Worm (Caenorhabditis elegans) whole organism, L1 larva: ENCODE measurements around the gene K10D6.3.

Experiments used
- aly-2 ChIP-seq: fragments of 150-350 bp; optimal IDR thresholded peaks from 2 replicates; lab custom pipeline; 2014; ENCODE audit warnings: missing biosample characterization, missing genetic modification characterization
- blmp-1 ChIP-seq: fragments of 150-350 bp; optimal IDR thresholded peaks from 2 replicates; lab custom pipeline; 2014; ENCODE audit warnings: missing biosample characterization, missing genetic modification characterization
- lin-15B ChIP-seq: fragments of 150-350 bp; sonication (generic microtip); optimal IDR thresholded peaks from 3 replicates; lab custom pipeline; 2014; ENCODE audit warnings: missing biosample characterization, missing genetic modification characterization
- lir-3 ChIP-seq: sonication (generic microtip); optimal IDR thresholded peaks from 2 replicates; lab custom pipeline; 2016; ENCODE audit warnings: mild to moderate bottlenecking, missing genetic modification characterization, moderate library complexity, missing compliant biosample characterization; ENCODE audit not compliant: poor library complexity
- nhr-12 ChIP-seq: sonication (generic microtip); optimal IDR thresholded peaks from 2 replicates; lab custom pipeline; 2017; ENCODE audit warnings: missing biosample characterization, missing genetic modification characterization
- nhr-237 ChIP-seq: fragments of 150-350 bp; optimal IDR thresholded peaks from 2 replicates; lab custom pipeline; 2014; ENCODE audit warnings: missing biosample characterization, missing genetic modification characterization
- nhr-76 ChIP-seq: sonication (generic microtip); optimal IDR thresholded peaks from 2 replicates; lab custom pipeline; 2017; ENCODE audit warnings: missing biosample characterization, missing genetic modification characterization
- pqm-1 ChIP-seq: sonication (generic microtip); optimal IDR thresholded peaks from 3 replicates; lab custom pipeline; 2017; ENCODE audit warnings: missing biosample characterization, missing genetic modification characterization
- skn-1 ChIP-seq: fragments of 150-350 bp; optimal IDR thresholded peaks from 2 replicates; lab custom pipeline; 2014; ENCODE audit warnings: missing biosample characterization, missing genetic modification characterization
- sox-4 ChIP-seq: sonication (generic microtip); optimal IDR thresholded peaks from 2 replicates; lab custom pipeline; 2016; ENCODE audit warnings: missing genetic modification characterization, missing compliant biosample characterization
- sptf-1 ChIP-seq: fragments of 150-350 bp; optimal IDR thresholded peaks from 2 replicates; lab custom pipeline; 2014; ENCODE audit warnings: missing biosample characterization, missing genetic modification characterization

DNA sequence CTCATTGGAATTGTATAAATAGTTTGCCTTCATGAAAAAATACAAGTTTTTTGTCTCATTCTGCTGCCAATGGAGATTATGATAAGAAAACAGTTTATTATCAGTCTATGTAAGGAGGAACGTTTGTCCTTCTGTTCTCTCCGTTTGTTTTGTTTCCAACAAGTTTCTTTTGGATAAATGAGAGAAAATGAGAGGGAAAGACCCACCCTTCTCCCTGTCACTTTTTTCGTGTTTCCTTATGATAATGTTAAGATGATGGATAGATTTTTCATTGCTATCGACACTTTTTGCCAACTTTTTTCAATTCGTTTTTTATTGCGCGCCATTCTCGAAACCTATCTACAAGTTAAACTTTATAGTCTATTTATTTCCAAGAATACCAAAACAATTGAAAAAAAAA, 30.8 kb downstream of the K10D6.3 start:
- TF ChIP-seq sox-4 (tag; lab: Kevin White, UChicago) (no peak), nhr-76 (tag; lab: Kevin White, UChicago) (no peak), nhr-12 (tag; lab: Kevin White, UChicago) (no peak), pqm-1 (tag; lab: Kevin White, UChicago) (no peak), blmp-1 (tag; lab: Kevin White, UChicago) (peak; percentile 80), nhr-237 (tag; lab: Kevin White, UChicago) (no peak), lir-3 (tag; lab: Kevin White, UChicago) (no peak), lin-15B (no peak), aly-2 (tag; lab: Kevin White, UChicago) (no peak), skn-1 (tag; lab: Kevin White, UChicago) (no peak), sptf-1 (tag; lab: Kevin White, UChicago) (no peak)
